Worm (Caenorhabditis elegans) whole organism, midembryonic: ENCODE data around the gene gcy-32.

Experiments
- T22C8.4 ChIP-seq: fragments of 200-800 bp; sonication (Bioruptor generic); IDR thresholded peaks from 2 replicates; pipeline ENCODE4 v1.3.6; 2022; ENCODE audit warnings: missing genetic modification characterization, missing compliant biosample characterization
- cog-1 ChIP-seq: sonication (generic microtip); optimal IDR thresholded peaks from 2 replicates; lab custom pipeline; 2016; ENCODE audit warnings: missing genetic modification characterization, missing compliant biosample characterization
- flt-1 ChIP-seq: fragments of 200-800 bp; sonication (Bioruptor generic); IDR thresholded peaks from 2 replicates; pipeline ENCODE4 v1.3.6; 2022; ENCODE audit warnings: missing genetic modification characterization, missing compliant biosample characterization
- klf-2 ChIP-seq: fragments of 200-800 bp; sonication (Bioruptor generic); conservative IDR thresholded peaks from 2 replicates; pipeline ENCODE4 v1.3.6; 2022; ENCODE audit warnings: missing genetic modification reagents, missing genetic modification characterization, missing compliant biosample characterization
- med-1 ChIP-seq: sonication (generic microtip); optimal IDR thresholded peaks from 2 replicates; lab custom pipeline; 2017; ENCODE audit warnings: missing genetic modification characterization, mild to moderate bottlenecking, missing compliant biosample characterization, antibody characterized with exemption, missing genetic modification reagents; ENCODE audit not compliant: insufficient read depth
- ref-1 ChIP-seq: fragments of 200-800 bp; sonication (Bioruptor generic); conservative IDR thresholded peaks from 2 replicates; pipeline ENCODE4 v1.3.6; 2022; ENCODE audit warnings: missing genetic modification reagents, missing genetic modification characterization, missing compliant biosample characterization
- tab-1 ChIP-seq: fragments of 200-800 bp; sonication (Bioruptor generic); IDR thresholded peaks from 2 replicates; pipeline ENCODE4 v1.3.6; 2022; ENCODE audit warnings: missing genetic modification characterization, missing compliant biosample characterization
- ztf-23 ChIP-seq: fragments of 200-800 bp; sonication (Bioruptor generic); IDR thresholded peaks from 2 replicates; pipeline ENCODE4 v1.3.6; 2022; ENCODE audit warnings: missing genetic modification reagents, missing genetic modification characterization, missing compliant biosample characterization
- ztf-29 ChIP-seq: fragments of 200-800 bp; sonication (Bioruptor generic); IDR thresholded peaks from 2 replicates; pipeline ENCODE4 v1.3.6; 2022; ENCODE audit warnings: missing genetic modification reagents, missing genetic modification characterization, missing compliant biosample characterization

Gene gcy-32

ce11 chrV:13931952-13932351, 16.7 kb upstream of the gcy-32 start:
- TF ChIP-seq ztf-23 (GFP tag; lab: Robert Waterston, UW) = no peak
- TF ChIP-seq tab-1 (GFP tag; lab: Robert Waterston, UW) = no peak
- no peak for TF ChIP-seq klf-2 (GFP tag; lab: Robert Waterston, UW)
- no peak for TF ChIP-seq flt-1 (GFP tag; lab: Robert Waterston, UW)
- TF ChIP-seq ztf-29 (GFP tag; lab: Robert Waterston, UW) = no peak
- TF ChIP-seq T22C8.4 (GFP tag; lab: Robert Waterston, UW) = no peak
- TF ChIP-seq cog-1 = no peak

DNA sequence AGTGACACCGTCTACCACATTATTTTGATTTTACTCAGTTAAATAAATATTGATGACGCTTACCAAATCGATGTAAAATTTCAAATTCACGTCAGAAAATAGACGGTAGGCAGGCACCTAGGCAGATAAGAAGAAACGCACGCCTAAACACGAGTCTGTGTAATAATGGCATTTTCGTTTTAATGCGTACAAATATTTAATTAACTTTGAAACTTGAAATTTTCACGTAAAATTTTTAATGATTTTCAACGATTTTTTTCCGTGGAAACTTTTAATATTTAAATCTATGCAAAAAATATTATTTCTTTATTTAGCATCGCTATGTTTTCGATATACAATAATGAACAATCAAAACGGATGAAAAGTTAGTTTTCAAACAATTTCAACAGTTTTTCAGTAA, 15.9 kb upstream of the gcy-32 start, which contains the start of gene C06B3.16:
C06B3.16 (plus strand) TSS at position 301 of the 400 bp plus-strand sequence.
- no peak for TF ChIP-seq T22C8.4 (GFP tag; lab: Robert Waterston, UW)
- TF ChIP-seq klf-2 (GFP tag; lab: Robert Waterston, UW) = no peak
- no peak for TF ChIP-seq flt-1 (GFP tag; lab: Robert Waterston, UW)
- TF ChIP-seq ref-1 (GFP tag; lab: Robert Waterston, UW) = no peak
- TF ChIP-seq ztf-29 (GFP tag; lab: Robert Waterston, UW) = no peak
- no peak for TF ChIP-seq med-1 (GFP tag; lab: Kevin White, UChicago)
- TF ChIP-seq ztf-23 (GFP tag; lab: Robert Waterston, UW) = no peak

- TF ChIP-seq med-1 (GFP tag; lab: Kevin White, UChicago) = no peak
- no peak for TF ChIP-seq klf-2 (GFP tag; lab: Robert Waterston, UW)
- no peak for TF ChIP-seq cog-1
- TF ChIP-seq ztf-23 (GFP tag; lab: Robert Waterston, UW) = no peak
Observed at ce11 chrV:13929503-13929902, 14.2 kb upstream of the gcy-32 start, which contains the start of gene srxa-13. Gene srxa-13 (plus strand): TSS chrV:13929803.

DNA sequence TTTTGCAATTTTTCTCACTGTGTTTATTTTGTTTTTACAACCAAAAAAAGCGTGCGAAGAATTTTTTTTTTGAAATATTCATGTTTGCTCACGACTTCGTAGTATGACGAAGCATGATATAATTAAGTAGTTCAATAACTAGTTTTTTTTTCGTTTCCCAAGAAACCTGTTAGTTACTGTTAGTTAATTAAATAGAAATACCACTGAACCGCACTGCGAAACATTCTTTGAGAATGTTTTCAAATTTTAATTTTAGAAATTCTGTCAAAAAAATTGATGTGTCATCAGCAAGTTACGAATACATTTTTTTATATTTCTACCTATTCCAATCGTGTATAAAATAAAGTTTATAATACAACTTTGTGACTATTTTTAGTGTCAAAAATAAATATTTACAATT, 11.1 kb upstream of the gcy-32 start, which contains the start of gene srxa-12:
srxa-12 (plus strand) TSS at position 301 of the 400 bp plus-strand sequence.
- TF ChIP-seq flt-1 (GFP tag; lab: Robert Waterston, UW) (no peak), tab-1 (GFP tag; lab: Robert Waterston, UW) (no peak), ztf-29 (GFP tag; lab: Robert Waterston, UW) (no peak), cog-1 (no peak), ref-1 (GFP tag; lab: Robert Waterston, UW) (no peak), klf-2 (GFP tag; lab: Robert Waterston, UW) (no peak), ztf-23 (GFP tag; lab: Robert Waterston, UW) (no peak), med-1 (GFP tag; lab: Kevin White, UChicago) (no peak), T22C8.4 (GFP tag; lab: Robert Waterston, UW) (no peak)

DNA sequence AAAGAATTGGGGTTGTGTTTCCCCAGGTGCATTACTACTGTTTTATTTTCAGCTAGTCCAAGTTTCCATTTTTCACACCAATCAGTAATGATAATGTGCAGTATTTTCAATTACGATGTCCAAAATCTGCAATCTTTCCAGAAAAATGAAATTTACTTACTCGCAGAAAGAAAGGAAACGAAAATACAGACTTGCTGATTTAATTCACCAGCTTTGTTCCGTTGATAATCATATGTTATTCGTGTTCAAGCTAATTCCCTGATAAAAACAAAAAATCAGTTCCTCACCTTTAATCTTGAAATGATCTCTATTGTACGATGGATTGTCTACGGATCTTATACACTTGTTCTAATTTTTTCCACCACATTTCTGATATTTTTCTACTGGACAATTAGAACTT, 8.6 kb upstream of the gcy-32 start, which contains the start of gene srxa-11:
srxa-11 (plus strand) TSS at position 301 of the 400 bp plus-strand sequence.
- TF ChIP-seq flt-1 (GFP tag; lab: Robert Waterston, UW) = no peak
- no peak for TF ChIP-seq cog-1
- no peak for TF ChIP-seq ztf-23 (GFP tag; lab: Robert Waterston, UW)
- no peak for TF ChIP-seq T22C8.4 (GFP tag; lab: Robert Waterston, UW)
- no peak for TF ChIP-seq klf-2 (GFP tag; lab: Robert Waterston, UW)
- TF ChIP-seq tab-1 (GFP tag; lab: Robert Waterston, UW) = no peak
- TF ChIP-seq med-1 (GFP tag; lab: Kevin White, UChicago) = no peak
- TF ChIP-seq ref-1 (GFP tag; lab: Robert Waterston, UW) = no peak

DNA sequence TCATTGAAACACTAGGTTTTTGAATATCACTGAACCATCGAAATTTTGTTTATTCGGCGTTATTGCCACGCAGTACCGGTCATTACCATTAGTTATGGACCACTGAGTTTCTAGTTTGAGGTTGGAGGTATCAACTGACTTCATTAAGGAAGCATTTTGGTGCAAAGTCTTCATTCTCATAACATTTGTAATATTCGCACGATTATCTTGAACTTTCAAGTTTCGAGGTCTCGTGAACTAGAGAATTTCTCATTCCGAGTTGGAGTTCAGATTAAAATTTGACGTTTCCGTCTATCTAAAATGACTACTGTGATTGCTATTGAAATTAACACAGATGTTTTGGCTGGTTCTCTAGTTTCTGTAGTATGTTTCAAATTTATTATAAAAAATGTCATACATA, 5.4 kb upstream of the gcy-32 start, which contains the start of gene srx-42:
srx-42 (plus strand) TSS at position 301 of the 400 bp plus-strand sequence.
- TF ChIP-seq klf-2 (GFP tag; lab: Robert Waterston, UW) (no peak), cog-1 (no peak), T22C8.4 (GFP tag; lab: Robert Waterston, UW) (no peak), ztf-23 (GFP tag; lab: Robert Waterston, UW) (no peak), flt-1 (GFP tag; lab: Robert Waterston, UW) (no peak), ref-1 (GFP tag; lab: Robert Waterston, UW) (no peak), ztf-29 (GFP tag; lab: Robert Waterston, UW) (no peak), tab-1 (GFP tag; lab: Robert Waterston, UW) (no peak), med-1 (GFP tag; lab: Kevin White, UChicago) (no peak)

DNA sequence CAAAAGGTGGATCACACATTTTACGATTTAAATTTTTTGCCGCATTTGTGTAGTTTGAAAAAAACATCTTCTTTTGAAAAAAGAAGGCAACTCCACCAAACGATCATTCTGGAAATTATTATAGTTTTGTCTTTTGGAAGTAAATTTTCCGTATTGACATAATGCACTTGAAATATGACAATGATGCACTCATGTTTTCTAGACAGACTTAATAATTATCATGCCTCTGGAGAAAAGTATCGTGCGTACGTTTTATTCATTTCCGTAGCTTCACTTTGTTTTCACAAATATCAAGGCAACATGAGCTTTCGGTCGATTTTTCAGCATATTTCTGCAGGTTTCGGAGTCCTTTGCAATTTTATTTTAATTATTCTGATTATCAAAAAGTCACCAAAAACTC, 3.1 kb upstream of the gcy-32 start, which contains the start of gene str-250:
str-250 (plus strand) TSS at position 301 of the 400 bp plus-strand sequence.
- TF ChIP-seq ztf-29 (GFP tag; lab: Robert Waterston, UW) = no peak
- TF ChIP-seq T22C8.4 (GFP tag; lab: Robert Waterston, UW) = no peak
- no peak for TF ChIP-seq tab-1 (GFP tag; lab: Robert Waterston, UW)
- TF ChIP-seq med-1 (GFP tag; lab: Kevin White, UChicago) = no peak
- no peak for TF ChIP-seq flt-1 (GFP tag; lab: Robert Waterston, UW)
- TF ChIP-seq ref-1 (GFP tag; lab: Robert Waterston, UW) = no peak
- no peak for TF ChIP-seq cog-1
- no peak for TF ChIP-seq ztf-23 (GFP tag; lab: Robert Waterston, UW)
- no peak for TF ChIP-seq klf-2 (GFP tag; lab: Robert Waterston, UW)

DNA sequence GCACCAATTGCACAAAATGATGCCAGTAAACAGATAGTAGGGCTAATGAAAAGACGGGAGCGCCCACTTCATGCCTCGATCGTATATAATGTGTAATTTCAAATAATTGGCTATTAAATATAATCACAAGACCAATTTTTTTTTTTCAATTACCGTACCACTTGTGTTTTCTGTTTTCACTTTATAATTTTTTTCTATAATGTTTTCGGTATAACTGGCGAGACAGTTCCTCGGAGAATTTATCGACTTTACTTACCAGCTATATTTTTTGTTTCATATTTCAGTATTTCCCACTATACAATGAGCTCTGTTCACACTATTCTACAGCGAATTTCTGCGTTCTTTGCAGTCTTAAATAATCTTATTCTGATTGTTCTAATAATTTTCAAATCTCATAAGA, 906 bp upstream of the gcy-32 start, which contains the start of gene str-252:
str-252 (plus strand) TSS at position 301 of the 400 bp plus-strand sequence.
- TF ChIP-seq ztf-23 (GFP tag; lab: Robert Waterston, UW) = no peak
- no peak for TF ChIP-seq tab-1 (GFP tag; lab: Robert Waterston, UW)
- no peak for TF ChIP-seq med-1 (GFP tag; lab: Kevin White, UChicago)
- no peak for TF ChIP-seq ztf-29 (GFP tag; lab: Robert Waterston, UW)
- TF ChIP-seq ref-1 (GFP tag; lab: Robert Waterston, UW) = no peak
- TF ChIP-seq cog-1 = no peak
- TF ChIP-seq T22C8.4 (GFP tag; lab: Robert Waterston, UW) = no peak
- no peak for TF ChIP-seq flt-1 (GFP tag; lab: Robert Waterston, UW)
- TF ChIP-seq klf-2 (GFP tag; lab: Robert Waterston, UW) = no peak

ce11 chrV:13909400-13909799, 5.9 kb downstream of the gcy-32 start, which contains the start of gene C06B3.7:
Gene C06B3.7 (plus strand): TSS chrV:13909686.
- TF ChIP-seq klf-2 (GFP tag; lab: Robert Waterston, UW) (no peak), ztf-23 (GFP tag; lab: Robert Waterston, UW) (no peak)
